Fruit fly (Drosophila melanogaster) whole organism, prepupa: ENCODE measurements around the gene CG44837.

Experiments used
- Blimp-1 ChIP-seq: fragments of 200-800 bp; sonication (Bioruptor generic); optimal IDR thresholded peaks from 3 replicates; lab custom pipeline; 2017; ENCODE audit warnings: missing biosample characterization, missing genetic modification characterization, mild to moderate bottlenecking, moderate library complexity, missing genetic modification reagents
- Ets96B ChIP-seq: fragments of 200-800 bp; optimal IDR thresholded peaks from 2 replicates; lab custom pipeline; 2019; ENCODE audit warnings: missing biosample characterization, mild to moderate bottlenecking, missing genetic modification characterization, moderate library complexity
- Met ChIP-seq: fragments of 200-800 bp; sonication (Bioruptor generic); optimal IDR thresholded peaks from 3 replicates; lab custom pipeline; 2016; ENCODE audit warnings: missing biosample characterization, missing genetic modification characterization
- acj6 ChIP-seq: fragments of 200-800 bp; sonication (Bioruptor generic); optimal IDR thresholded peaks from 3 replicates; lab custom pipeline; 2016; ENCODE audit warnings: missing biosample characterization, missing genetic modification characterization
- dac ChIP-seq: fragments of 200-800 bp; sonication (Bioruptor generic); optimal IDR thresholded peaks from 2 replicates; lab custom pipeline; 2017; ENCODE audit warnings: missing biosample characterization, mild to moderate bottlenecking, missing genetic modification characterization
- eg ChIP-seq: fragments of 200-800 bp; sonication (Bioruptor generic); IDR thresholded peaks from 3 replicates; pipeline ENCODE4 v1.3.6; 2022; ENCODE audit warnings: missing biosample characterization, missing genetic modification characterization
- vri ChIP-seq: fragments of 200-800 bp; sonication (Bioruptor generic); optimal IDR thresholded peaks from 3 replicates; lab custom pipeline; 2016; ENCODE audit warnings: missing biosample characterization, mild to moderate bottlenecking, missing genetic modification characterization

DNA sequence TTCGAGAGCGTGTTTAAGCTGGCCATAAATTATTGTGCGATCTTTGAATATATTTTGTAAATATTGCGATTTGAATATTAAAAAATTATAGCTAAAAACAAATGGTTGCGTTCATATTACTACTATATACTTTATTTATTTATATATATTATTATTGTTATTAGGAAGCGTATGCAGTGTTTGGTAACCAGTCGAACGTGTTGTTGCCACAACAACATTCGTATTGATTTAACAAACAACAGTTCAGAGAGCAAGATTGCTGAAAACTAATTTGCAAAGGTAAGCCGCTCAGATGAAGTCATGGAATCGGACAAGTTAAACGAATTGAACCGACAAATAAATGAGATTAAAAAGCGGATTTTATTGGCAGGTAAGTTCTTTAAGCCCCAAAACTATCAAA, 57.6 kb downstream of the CG44837 start, which contains the start of gene CCDC151:
- TF ChIP-seq dac (no peak), Blimp-1 (GFP tag; lab: Kevin White, UChicago) (no peak), eg (GFP tag; lab: Robert Waterston, UW) (no peak), vri (no peak), Met (GFP tag; lab: Kevin White, UChicago) (no peak), Ets96B (tag; lab: Kevin White, UChicago) (no peak), acj6 (GFP tag; lab: Kevin White, UChicago) (no peak)
